Fruit fly (Drosophila melanogaster): ENCODE results near the gene Con.

DNA sequence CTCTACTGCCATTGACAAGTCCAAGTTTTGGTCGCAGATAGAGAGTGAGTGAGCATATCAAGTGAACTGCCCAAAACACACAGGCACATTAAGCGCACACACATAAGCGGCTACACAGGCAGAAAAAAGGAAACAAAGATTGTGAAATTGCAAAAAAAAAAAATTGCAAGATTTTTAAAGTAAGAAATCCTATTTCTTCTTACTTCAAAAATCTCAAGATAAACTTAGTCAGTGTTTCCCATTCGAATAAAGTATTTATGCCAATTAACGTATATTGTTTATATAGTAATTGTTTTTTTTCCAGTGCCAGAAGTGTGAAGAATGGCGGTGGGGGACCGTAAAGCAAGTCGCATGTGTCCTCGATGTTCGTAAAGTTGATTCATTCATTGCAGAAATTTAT lies 99.9 kb downstream of the Con start:
- TF ChIP-seq kay (GFP tag; ENCODE audit: borderline replicate concordance): no peak
- no peak for TF ChIP-seq CG5204 (GFP tag; optimal IDR thresholded peaks at IDR 0.05)
- no peak for TF ChIP-seq CG33017 (tag; optimal IDR thresholded peaks at IDR 0.05)
- no peak for TF ChIP-seq cnc (optimal IDR thresholded peaks at IDR 0.05)
- no peak for TF ChIP-seq CG7045 (GFP tag; optimal IDR thresholded peaks at IDR 0.05)
- TF ChIP-seq ovo (GFP tag; optimal IDR thresholded peaks at IDR 0.05): no peak
- no peak for TF ChIP-seq Clk (GFP tag; optimal IDR thresholded peaks at IDR 0.05)
- no peak for TF ChIP-seq CG1620 (GFP tag; optimal IDR thresholded peaks at IDR 0.05)
- no peak for TF ChIP-seq cic (GFP tag; optimal IDR thresholded peaks at IDR 0.05)
- TF ChIP-seq CG11617 (GFP tag; optimal IDR thresholded peaks at IDR 0.05): no peak
- no peak for TF ChIP-seq Mnt (GFP tag; optimal IDR thresholded peaks at IDR 0.05)
- TF ChIP-seq CG14711 (tag; optimal IDR thresholded peaks at IDR 0.05): no peak
- TF ChIP-seq toe (GFP tag; optimal IDR thresholded peaks at IDR 0.05): no peak
- TF ChIP-seq Hr96 (GFP tag; optimal IDR thresholded peaks at IDR 0.05): no peak
